Worm (Caenorhabditis elegans) whole organism, L4 larva: Measurements from ENCODE around the gene tbx-38.

Experiments used
- F49E8.2 ChIP-seq: sonication (generic microtip); optimal IDR thresholded peaks from 2 replicates; lab custom pipeline; 2016; ENCODE audit warnings: missing compliant biosample characterization, mild to moderate bottlenecking, missing genetic modification characterization, borderline replicate concordance
- Y75B8A.6 ChIP-seq: fragments of 200-800 bp; sonication (Bioruptor generic); IDR thresholded peaks from 2 replicates; pipeline ENCODE4 v1.3.6; 2022; ENCODE audit warnings: missing genetic modification reagents, missing genetic modification characterization, missing compliant biosample characterization
- aha-1 ChIP-seq: fragments of 150-350 bp; peaks from one replicate; lab custom pipeline; 2014; ENCODE audit warnings: missing biosample characterization, missing genetic modification characterization
- arid-1 ChIP-seq: fragments of 200-800 bp; sonication (Bioruptor generic); conservative IDR thresholded peaks from 2 replicates; pipeline ENCODE4 v1.3.6; 2022; ENCODE audit warnings: missing genetic modification reagents, missing genetic modification characterization, missing compliant biosample characterization
- ceh-20 ChIP-seq: fragments of 200-800 bp; sonication (Bioruptor generic); IDR thresholded peaks from 2 replicates; pipeline ENCODE4 v1.3.6; 2022; ENCODE audit warnings: missing genetic modification reagents, missing genetic modification characterization, missing compliant biosample characterization
- ceh-32 ChIP-seq: sonication (generic microtip); optimal IDR thresholded peaks from 2 replicates; lab custom pipeline; 2016; ENCODE audit warnings: mild to moderate bottlenecking, missing genetic modification characterization, missing compliant biosample characterization; ENCODE audit not compliant: poor library complexity
- ceh-44 ChIP-seq: fragments of 200-800 bp; sonication (Bioruptor generic); IDR thresholded peaks from 2 replicates; pipeline ENCODE4 v1.3.6; 2022; ENCODE audit warnings: missing genetic modification reagents, missing genetic modification characterization, missing compliant biosample characterization
- ceh-62 ChIP-seq: sonication (generic microtip); optimal IDR thresholded peaks from 2 replicates; lab custom pipeline; 2017; ENCODE audit warnings: missing biosample characterization, missing genetic modification characterization
- daf-19 ChIP-seq: fragments of 200-800 bp; sonication (Bioruptor generic); conservative IDR thresholded peaks from 2 replicates; pipeline ENCODE4 v1.3.6; 2022; ENCODE audit warnings: missing genetic modification characterization, missing compliant biosample characterization
- daf-8 ChIP-seq: fragments of 200-800 bp; sonication (Bioruptor generic); IDR thresholded peaks from 2 replicates; pipeline ENCODE4 v1.3.6; 2022; ENCODE audit warnings: missing genetic modification characterization, missing compliant biosample characterization
- dpl-1 ChIP-seq: fragments of 150-350 bp; optimal IDR thresholded peaks from 2 replicates; lab custom pipeline; 2014; ENCODE audit warnings: missing biosample characterization, missing genetic modification reagents, missing genetic modification characterization
- duxl-1 ChIP-seq: sonication (generic microtip); optimal IDR thresholded peaks from 2 replicates; lab custom pipeline; 2016; ENCODE audit warnings: mild to moderate bottlenecking, missing genetic modification characterization, moderate library complexity, missing compliant biosample characterization; ENCODE audit not compliant: poor library complexity
- dve-1 ChIP-seq: sonication (generic microtip); optimal IDR thresholded peaks from 2 replicates; lab custom pipeline; 2017; ENCODE audit warnings: antibody characterized with exemption, mild to moderate bottlenecking, missing genetic modification characterization, missing compliant biosample characterization; ENCODE audit not compliant: insufficient read depth
- egl-27 ChIP-seq: sonication (generic microtip); optimal IDR thresholded peaks from 3 replicates; lab custom pipeline; 2017; ENCODE audit warnings: missing biosample characterization, missing genetic modification reagents, missing genetic modification characterization
- fos-1 ChIP-seq: fragments of 150-350 bp; optimal IDR thresholded peaks from 2 replicates; lab custom pipeline; 2014; ENCODE audit warnings: missing biosample characterization, missing genetic modification characterization
- hif-1 ChIP-seq, 2 experiments: sonication (generic microtip); optimal IDR thresholded peaks; 2 replicates each; lab custom pipeline; 2016 to 2017; ENCODE audit warnings: missing compliant biosample characterization in 2 of 2, missing genetic modification characterization in 2 of 2, missing genetic modification reagents in 2 of 2, missing genotype in 2 of 2, mild to moderate bottlenecking in 1 of 2
- hlh-30 ChIP-seq: sonication (generic microtip); optimal IDR thresholded peaks from 2 replicates; lab custom pipeline; 2017; ENCODE audit warnings: antibody characterized with exemption, mild to moderate bottlenecking, missing genetic modification characterization, missing compliant biosample characterization; ENCODE audit not compliant: insufficient read depth
- hmg-1.1 ChIP-seq: fragments of 200-800 bp; sonication (Bioruptor generic); IDR thresholded peaks from 2 replicates; pipeline ENCODE4 v1.3.6; 2022; ENCODE audit warnings: missing genetic modification reagents, missing genetic modification characterization, missing compliant biosample characterization
- lin-1 ChIP-seq: fragments of 200-800 bp; sonication (Bioruptor generic); IDR thresholded peaks from 2 replicates; pipeline ENCODE4 v1.3.6; 2022; ENCODE audit warnings: missing genetic modification reagents, missing genetic modification characterization, missing compliant biosample characterization
- lin-13 ChIP-seq: fragments of 150-350 bp; optimal IDR thresholded peaks from 2 replicates; lab custom pipeline; 2014; ENCODE audit warnings: missing biosample characterization, missing genetic modification reagents, missing genetic modification characterization
- lin-38 ChIP-seq: fragments of 200-800 bp; sonication (Bioruptor generic); IDR thresholded peaks from 2 replicates; pipeline ENCODE4 v1.3.6; 2022; ENCODE audit warnings: missing genetic modification reagents, missing genetic modification characterization, missing compliant biosample characterization
- lsy-2 ChIP-seq, 2 experiments: fragments of 150-350 bp in 1 of 2; sonication (generic microtip) in 1 of 2; optimal IDR thresholded peaks; 2 replicates each; lab custom pipeline; 2014 to 2017; ENCODE audit warnings: missing biosample characterization in 2 of 2, missing genetic modification characterization in 2 of 2
- madf-5 ChIP-seq, 2 experiments: fragments of 200-800 bp; sonication (Bioruptor generic); IDR thresholded peaks; 2 replicates each; pipeline ENCODE4 v1.3.6; 2022; ENCODE audit warnings: missing compliant biosample characterization in 2 of 2, missing genetic modification characterization in 2 of 2
- mes-2 ChIP-seq: sonication (generic microtip); optimal IDR thresholded peaks from 2 replicates; lab custom pipeline; 2016; ENCODE audit warnings: missing genotype, mild to moderate bottlenecking, missing genetic modification characterization, missing compliant biosample characterization; ENCODE audit not compliant: poor library complexity, severe bottlenecking
- mxl-2 ChIP-seq: fragments of 200-800 bp; sonication (Bioruptor generic); conservative IDR thresholded peaks from 2 replicates; pipeline ENCODE4 v1.3.6; 2022; ENCODE audit warnings: missing genetic modification reagents, missing genetic modification characterization, missing compliant biosample characterization
- nhr-102 ChIP-seq: sonication (generic microtip); optimal IDR thresholded peaks from 2 replicates; lab custom pipeline; 2016; ENCODE audit warnings: mild to moderate bottlenecking, missing genetic modification characterization, moderate library complexity, missing compliant biosample characterization
- nhr-25 ChIP-seq: sonication (generic microtip); optimal IDR thresholded peaks from 2 replicates; lab custom pipeline; 2017; ENCODE audit warnings: missing genetic modification characterization, mild to moderate bottlenecking, missing compliant biosample characterization, antibody characterized with exemption, moderate library complexity, borderline replicate concordance; ENCODE audit not compliant: insufficient read depth
- nhr-28 ChIP-seq: fragments of 150-350 bp; optimal IDR thresholded peaks from 2 replicates; lab custom pipeline; 2014; ENCODE audit warnings: missing biosample characterization, missing genetic modification characterization
- nhr-6 ChIP-seq: fragments of 150-350 bp; optimal IDR thresholded peaks from 2 replicates; lab custom pipeline; 2014; ENCODE audit warnings: missing biosample characterization, missing genetic modification characterization
- nhr-77 ChIP-seq: fragments of 150-350 bp; optimal IDR thresholded peaks from 2 replicates; lab custom pipeline; 2014; ENCODE audit warnings: missing biosample characterization, missing genetic modification characterization
- pha-4 ChIP-seq, 2 experiments: fragments of 150-350 bp in 1 of 2; fragments of 200-800 bp in 1 of 2; sonication (Bioruptor generic) in 1 of 2; IDR thresholded peaks in 1 of 2; optimal IDR thresholded peaks in 1 of 2; 2 replicates each; pipeline versions ENCODE4 v1.3.6 to Lab custom; 2014 to 2022; ENCODE audit warnings: missing genetic modification characterization in 2 of 2, missing genetic modification reagents in 2 of 2, missing biosample characterization in 1 of 2, missing compliant biosample characterization in 1 of 2
- rbr-2 ChIP-seq: sonication (generic microtip); optimal IDR thresholded peaks from 2 replicates; lab custom pipeline; 2016; ENCODE audit warnings: missing genotype, missing genetic modification characterization, missing compliant biosample characterization
- sdz-12 ChIP-seq: fragments of 200-800 bp; sonication (Bioruptor generic); optimal IDR thresholded peaks from 2 replicates; lab custom pipeline; 2018; ENCODE audit warnings: mild to moderate bottlenecking, missing genetic modification characterization, missing compliant biosample characterization
- skn-1 ChIP-seq: fragments of 150-350 bp; optimal IDR thresholded peaks from 2 replicates; lab custom pipeline; 2014; ENCODE audit warnings: missing biosample characterization, missing genetic modification characterization
- snpc-1.2 ChIP-seq: fragments of 200-800 bp; sonication (Bioruptor generic); IDR thresholded peaks from 2 replicates; pipeline ENCODE4 v1.3.6; 2022; ENCODE audit warnings: missing genetic modification reagents, missing genetic modification characterization, missing compliant biosample characterization
- snpc-4 ChIP-seq: fragments of 150-350 bp; optimal IDR thresholded peaks from 2 replicates; lab custom pipeline; 2014; ENCODE audit warnings: missing biosample characterization, missing genetic modification characterization
- spr-1 ChIP-seq: sonication (generic microtip); optimal IDR thresholded peaks from 2 replicates; lab custom pipeline; 2016; ENCODE audit warnings: mild to moderate bottlenecking, missing genetic modification characterization, missing compliant biosample characterization
- tag-97 ChIP-seq: fragments of 200-800 bp; sonication (Bioruptor generic); IDR thresholded peaks from 2 replicates; pipeline ENCODE4 v1.3.6; 2022; ENCODE audit warnings: missing genetic modification characterization, missing compliant biosample characterization
- unc-62 ChIP-seq, 3 experiments: fragments of 150-350 bp in 1 of 3; sonication (generic microtip); optimal IDR thresholded peaks in 2 of 3; peaks in 1 of 3; 1 replicate in 1 of 3; 2 replicates in 2 of 3; lab custom pipeline; 2014 to 2017; ENCODE audit warnings: missing biosample characterization in 3 of 3, missing genetic modification characterization in 3 of 3, missing genetic modification reagents in 3 of 3, missing genotype in 1 of 3
- vab-7 ChIP-seq: fragments of 200-800 bp; sonication (Bioruptor generic); IDR thresholded peaks from 2 replicates; pipeline ENCODE4 v1.3.6; 2022; ENCODE audit warnings: missing genetic modification reagents, missing genetic modification characterization, missing compliant biosample characterization
- zag-1 ChIP-seq: fragments of 150-350 bp; optimal IDR thresholded peaks from 2 replicates; lab custom pipeline; 2014; ENCODE audit warnings: missing biosample characterization, missing genetic modification characterization
- zfp-3 ChIP-seq: fragments of 200-800 bp; sonication (Bioruptor generic); conservative IDR thresholded peaks from 2 replicates; pipeline ENCODE4 v1.3.6; 2022; ENCODE audit warnings: missing genetic modification reagents, missing genetic modification characterization, missing compliant biosample characterization
- ztf-11 ChIP-seq: fragments of 150-350 bp; optimal IDR thresholded peaks from 2 replicates; lab custom pipeline; 2014; ENCODE audit warnings: missing biosample characterization, missing genetic modification characterization
- ztf-7 ChIP-seq: fragments of 150-350 bp; optimal IDR thresholded peaks from 2 replicates; lab custom pipeline; 2014; ENCODE audit warnings: missing biosample characterization, missing genetic modification characterization

tbx-38 gene

DNA sequence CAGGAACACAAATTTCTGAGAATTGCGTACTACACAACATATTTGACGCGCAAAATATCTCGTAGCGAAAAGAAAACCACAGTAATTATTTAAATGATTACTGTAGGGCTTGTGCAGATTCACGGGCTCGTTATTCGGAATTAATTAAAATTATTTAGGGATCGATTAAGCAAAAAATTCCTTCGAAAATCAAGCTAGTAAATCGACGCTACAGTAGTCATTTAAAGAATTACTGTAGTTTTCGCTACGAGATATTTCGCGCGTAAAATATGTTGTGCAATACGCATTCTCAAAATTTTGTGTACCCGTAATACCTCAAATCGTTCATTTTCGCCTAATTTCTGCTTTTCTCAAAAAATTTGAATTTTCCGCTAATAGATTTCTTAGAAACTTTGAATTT is 35.0 kb downstream of the tbx-38 start:
- TF ChIP-seq Y75B8A.6 (no peak), unc-62 (GFP tag; optimal IDR thresholded peaks at IDR 0.05 in 1 of 2; lab: Kevin White, UChicago) (peak in 1 of 2 experiments; percentile 30), unc-62 (tag; optimal IDR thresholded peaks at IDR 0.05; lab: Kevin White, UChicago) (no peak)

DNA sequence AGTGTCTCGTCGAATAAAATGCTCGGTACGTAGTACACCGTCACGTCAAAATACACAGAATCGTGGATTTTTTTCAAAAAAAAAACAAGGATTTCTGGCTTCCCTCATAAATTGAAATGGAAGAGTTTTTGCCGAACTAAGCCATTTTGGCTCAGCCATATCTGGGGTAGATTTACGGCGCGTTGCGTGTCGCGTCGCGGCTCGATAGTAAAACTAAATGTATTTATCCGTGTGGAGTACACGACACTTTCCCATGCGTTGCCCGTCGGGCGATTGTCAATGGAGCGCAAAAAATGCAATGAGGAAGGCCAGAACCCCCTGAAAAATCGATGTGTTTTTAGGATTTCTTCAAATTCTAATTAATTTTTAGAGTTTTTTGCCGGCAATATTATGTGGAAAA is 35.6 kb downstream of the tbx-38 start:
- TF ChIP-seq ceh-62 (tag; lab: Kevin White, UChicago) (no peak), aha-1 (tag; lab: Kevin White, UChicago) (peak; percentile 46), hif-1 (tag; optimal IDR thresholded peaks at IDR 0.05; lab: Kevin White, UChicago) (no peak), nhr-77 (tag; lab: Kevin White, UChicago) (no peak), madf-5 (GFP tag; IDR thresholded peaks at IDR 0.05; lab: Robert Waterston, UW) (no peak), unc-62 (GFP tag; optimal IDR thresholded peaks at IDR 0.05 in 1 of 2; lab: Kevin White, UChicago) (peak in 1 of 2 experiments; percentile 92), unc-62 (tag; optimal IDR thresholded peaks at IDR 0.05; lab: Kevin White, UChicago) (no peak)

DNA sequence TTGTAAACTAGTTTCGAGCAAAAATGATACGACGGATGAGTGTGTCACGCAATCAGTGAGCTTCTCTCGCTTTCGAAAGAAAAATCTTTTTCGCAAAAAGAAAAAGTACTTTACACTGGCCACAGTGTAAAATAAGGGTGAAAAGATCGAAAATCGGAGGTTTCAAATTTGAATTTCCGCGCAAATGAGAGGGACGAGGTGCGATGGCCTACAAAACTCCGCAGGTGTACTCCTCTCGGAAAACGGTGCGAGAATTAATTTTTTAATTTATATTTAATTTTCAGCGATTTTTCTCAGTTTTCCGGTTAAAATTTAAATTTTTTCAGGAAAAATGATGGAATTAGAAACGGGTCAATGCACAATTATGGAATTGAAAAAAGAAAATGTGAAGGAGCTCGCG is 39.1 kb downstream of the tbx-38 start, which contains the start of gene mrt-2:
TSS of gene mrt-2 (plus strand) at position 49 of the 400 bp plus-strand sequence.
- TF ChIP-seq fos-1 (tag; lab: Kevin White, UChicago), result no peak
- peak; percentile 48 for TF ChIP-seq rbr-2 (tag; lab: Kevin White, UChicago)
- peak; percentile 70 for TF ChIP-seq nhr-6 (tag; lab: Kevin White, UChicago)
- 0 out of 2 replicates have a peak, but pooled peaks have one; percentile 60 for TF ChIP-seq pha-4 (GFP tag; IDR thresholded peaks at IDR 0.05; lab: Robert Waterston, UW)
- peak; percentile 16 for TF ChIP-seq pha-4 (tag; optimal IDR thresholded peaks at IDR 0.05; lab: Kevin White, UChicago)
- TF ChIP-seq egl-27, result no peak
- TF ChIP-seq spr-1 (tag; lab: Kevin White, UChicago), result peak; percentile 27
- TF ChIP-seq snpc-1.2, result no peak
- peak; percentile 64 for TF ChIP-seq dve-1 (tag; lab: Kevin White, UChicago)
- no peak for TF ChIP-seq daf-19 (GFP tag; lab: Robert Waterston, UW)
- TF ChIP-seq mxl-2 (GFP tag; lab: Robert Waterston, UW), result no peak
- TF ChIP-seq nhr-25 (tag; lab: Kevin White, UChicago), result peak; percentile 16
- no peak for TF ChIP-seq vab-7 (GFP tag; lab: Robert Waterston, UW)
- TF ChIP-seq zfp-3 (GFP tag; lab: Robert Waterston, UW), result no peak
- TF ChIP-seq Y75B8A.6, result no peak
- peak; percentile 70 for TF ChIP-seq lin-38 (GFP tag; lab: Robert Waterston, UW)
- TF ChIP-seq mes-2 (tag; lab: Kevin White, UChicago), result peak; percentile 99
- TF ChIP-seq hlh-30 (tag; lab: Kevin White, UChicago), result peak; percentile 44
- no peak for TF ChIP-seq zag-1 (tag; lab: Kevin White, UChicago)
- TF ChIP-seq sdz-12, result peak; percentile 4
- TF ChIP-seq snpc-4 (tag; lab: Kevin White, UChicago), result no peak
- TF ChIP-seq duxl-1 (tag; lab: Kevin White, UChicago), result peak; percentile 47
- TF ChIP-seq ceh-44, result 0 out of 2 replicates have a peak, but pooled peaks have one; percentile 2
- 0 out of 2 replicates have a peak, but pooled peaks have one; percentile 23 for TF ChIP-seq arid-1 (GFP tag; lab: Robert Waterston, UW)
- no peak for TF ChIP-seq hmg-1.1 (GFP tag; lab: Robert Waterston, UW)
- peak; percentile 24 for TF ChIP-seq nhr-28
- TF ChIP-seq lsy-2 (tag; optimal IDR thresholded peaks at IDR 0.05; lab: Kevin White, UChicago), result peak in 1 of 2 experiments; percentile 83
- peak; percentile 45 for TF ChIP-seq lin-13 (GFP tag; lab: Kevin White, UChicago)
- no peak for TF ChIP-seq F49E8.2 (tag; lab: Kevin White, UChicago)
- TF ChIP-seq tag-97 (GFP tag; lab: Robert Waterston, UW), result no peak
- TF ChIP-seq ceh-32 (tag; lab: Kevin White, UChicago), result no peak
- TF ChIP-seq nhr-102, result peak; percentile 49
- TF ChIP-seq skn-1 (tag; lab: Kevin White, UChicago), result no peak
- TF ChIP-seq hif-1 (tag; optimal IDR thresholded peaks at IDR 0.05; lab: Kevin White, UChicago), result peak in 1 of 2 experiments; percentile 93
- TF ChIP-seq ceh-20 (GFP tag; lab: Robert Waterston, UW), result 0 out of 2 replicates have a peak, but pooled peaks have one; percentile 17
- peak; percentile 97 for TF ChIP-seq dpl-1 (GFP tag; lab: Kevin White, UChicago)
- TF ChIP-seq lin-1 (GFP tag; lab: Robert Waterston, UW), result 0 out of 2 replicates have a peak, but pooled peaks have one; percentile 18
- TF ChIP-seq ztf-7 (tag; lab: Kevin White, UChicago), result peak; percentile 16
- TF ChIP-seq daf-8 (GFP tag; lab: Robert Waterston, UW), result no peak
- TF ChIP-seq ztf-11 (tag; lab: Kevin White, UChicago), result no peak
